Fruit fly (Drosophila melanogaster) Kc167 (cell line): Measurements from ENCODE around the gene GckIII.

Experiments used
- Myc ChIP-seq: fragments of >200 bp; optimal IDR thresholded peaks from 2 replicates; lab custom pipeline; 2017; ENCODE audit warnings: missing external identifiers
- Sin3A ChIP-seq: fragments of >200 bp; optimal IDR thresholded peaks from 2 replicates; lab custom pipeline; 2018; ENCODE audit warnings: missing external identifiers
- h ChIP-seq: fragments of >200 bp; optimal IDR thresholded peaks from 3 replicates; lab custom pipeline; 2018; ENCODE audit warnings: missing external identifiers
- insv ChIP-seq: fragments of >200 bp; optimal IDR thresholded peaks from 3 replicates; lab custom pipeline; 2018; ENCODE audit warnings: missing external identifiers
- psq ChIP-seq: fragments of >200 bp; optimal IDR thresholded peaks from 2 replicates; lab custom pipeline; 2017; ENCODE audit warnings: missing external identifiers

- TF ChIP-seq psq (lab: Kevin White, UChicago) (no peak), Sin3A (lab: Kevin White, UChicago) (no peak), h (no peak), insv (lab: Kevin White, UChicago) (no peak), Myc (lab: Kevin White, UChicago) (no peak)
These were observed 32.7 kb upstream of the GckIII start for dm6 chr3R:17052465-17053149.
